Worm (Caenorhabditis elegans): Measurements from ENCODE around the gene Y38H6C.4.

ce11 chrV:20499642-20500041 lies 5.3 kb downstream of the Y38H6C.4 start:
- TF ChIP-seq dao-5 (tag; optimal IDR thresholded peaks at IDR 0.05), result no peak
- no peak for TF ChIP-seq him-1 (tag; optimal IDR thresholded peaks at IDR 0.05)
- TF ChIP-seq W03F9.2 (tag; optimal IDR thresholded peaks at IDR 0.05), result no peak
